Worm (Caenorhabditis elegans) whole organism, young adult: ENCODE data around the gene sec-22.

Experiments used
- B0019.2 ChIP-seq: fragments of 200-800 bp; sonication (Bioruptor generic); conservative IDR thresholded peaks from 2 replicates; pipeline ENCODE4 v1.3.6; 2022; ENCODE audit warnings: missing genetic modification reagents, missing genetic modification characterization, missing compliant biosample characterization
- B0336.3 ChIP-seq: fragments of 200-800 bp; sonication (Bioruptor generic); IDR thresholded peaks from 2 replicates; pipeline ENCODE4 v1.3.6; 2022; ENCODE audit warnings: missing genetic modification characterization, missing compliant biosample characterization
- C17E4.6 ChIP-seq: fragments of 200-800 bp; sonication (Bioruptor generic); IDR thresholded peaks from 2 replicates; pipeline ENCODE4 v1.3.6; 2022; ENCODE audit warnings: missing genetic modification reagents, missing genetic modification characterization, missing compliant biosample characterization
- F22D6.2 ChIP-seq: sonication (generic microtip); optimal IDR thresholded peaks from 2 replicates; lab custom pipeline; 2016; ENCODE audit warnings: mild to moderate bottlenecking, missing genetic modification characterization, missing compliant biosample characterization
- F23B12.7 ChIP-seq: sonication (generic microtip); optimal IDR thresholded peaks from 2 replicates; lab custom pipeline; 2017; ENCODE audit warnings: missing genetic modification characterization, mild to moderate bottlenecking, missing compliant biosample characterization, antibody characterized with exemption, moderate library complexity; ENCODE audit not compliant: insufficient read depth
- F33H1.4 ChIP-seq: fragments of 200-800 bp; sonication (Bioruptor generic); IDR thresholded peaks from 2 replicates; pipeline ENCODE4 v1.3.6; 2022; ENCODE audit warnings: missing genetic modification reagents, missing genetic modification characterization, missing compliant biosample characterization
- Y53F4B.3 ChIP-seq: fragments of 200-800 bp; sonication (Bioruptor generic); IDR thresholded peaks from 2 replicates; pipeline ENCODE4 v1.3.6; 2022; ENCODE audit warnings: missing genetic modification reagents, missing genetic modification characterization, missing compliant biosample characterization
- Y56A3A.18 ChIP-seq: fragments of 200-800 bp; sonication (Bioruptor generic); IDR thresholded peaks from 2 replicates; pipeline ENCODE4 v1.3.6; 2022; ENCODE audit warnings: missing genetic modification reagents, missing genetic modification characterization, missing compliant biosample characterization
- aptf-2 ChIP-seq: fragments of 200-800 bp; sonication (Bioruptor generic); conservative IDR thresholded peaks from 2 replicates; pipeline ENCODE4 v1.3.6; 2022; ENCODE audit warnings: missing genetic modification reagents, missing genetic modification characterization, missing compliant biosample characterization
- atf-7 ChIP-seq: sonication (generic microtip); optimal IDR thresholded peaks from 2 replicates; lab custom pipeline; 2017; ENCODE audit warnings: mild to moderate bottlenecking, missing genetic modification characterization, missing compliant biosample characterization
- bed-2 ChIP-seq: fragments of 200-800 bp; sonication (Bioruptor generic); IDR thresholded peaks from 2 replicates; pipeline ENCODE4 v1.3.6; 2022; ENCODE audit warnings: missing genetic modification reagents, missing genetic modification characterization, missing compliant biosample characterization
- ceh-40 ChIP-seq: fragments of 200-800 bp; sonication (Bioruptor generic); IDR thresholded peaks from 2 replicates; pipeline ENCODE4 v1.3.6; 2022; ENCODE audit warnings: missing genetic modification characterization, missing compliant biosample characterization
- ceh-91 ChIP-seq: fragments of 200-800 bp; sonication (Bioruptor generic); IDR thresholded peaks from 2 replicates; pipeline ENCODE4 v1.3.6; 2022; ENCODE audit warnings: missing genetic modification reagents, missing genetic modification characterization, missing compliant biosample characterization
- chd-7 ChIP-seq: sonication (generic microtip); optimal IDR thresholded peaks from 2 replicates; lab custom pipeline; 2016; ENCODE audit warnings: mild to moderate bottlenecking, missing genetic modification characterization, moderate library complexity, missing compliant biosample characterization
- dpl-1 ChIP-seq: fragments of 150-350 bp; optimal IDR thresholded peaks from 2 replicates; lab custom pipeline; 2014; ENCODE audit warnings: missing biosample characterization, missing genetic modification reagents, missing genetic modification characterization
- egl-18 ChIP-seq: fragments of 200-800 bp; sonication (Bioruptor generic); IDR thresholded peaks from 2 replicates; pipeline ENCODE4 v1.3.6; 2022; ENCODE audit warnings: missing genetic modification reagents, missing genetic modification characterization, missing compliant biosample characterization
- egl-44 ChIP-seq: fragments of 200-800 bp; sonication (Bioruptor generic); IDR thresholded peaks from 2 replicates; pipeline ENCODE4 v1.3.6; 2022; ENCODE audit warnings: missing genetic modification reagents, missing genetic modification characterization, missing compliant biosample characterization
- egrh-3 ChIP-seq: fragments of 200-800 bp; sonication (Bioruptor generic); IDR thresholded peaks from 2 replicates; pipeline ENCODE4 v1.3.6; 2022; ENCODE audit warnings: missing genetic modification reagents, missing genetic modification characterization, missing compliant biosample characterization
- ets-4 ChIP-seq: fragments of 200-800 bp; sonication (Bioruptor generic); optimal IDR thresholded peaks from 2 replicates; lab custom pipeline; 2018; ENCODE audit warnings: mild to moderate bottlenecking, missing genetic modification characterization, missing compliant biosample characterization
- fkh-3 ChIP-seq: sonication (generic microtip); optimal IDR thresholded peaks from 2 replicates; lab custom pipeline; 2016; ENCODE audit warnings: mild to moderate bottlenecking, missing genetic modification characterization, missing compliant biosample characterization
- him-1 ChIP-seq: sonication (generic microtip); optimal IDR thresholded peaks from 2 replicates; lab custom pipeline; 2016; ENCODE audit warnings: missing genotype, missing genetic modification reagents, missing genetic modification characterization, missing compliant biosample characterization
- hmg-1.2 ChIP-seq: fragments of 200-800 bp; sonication (Bioruptor generic); IDR thresholded peaks from 2 replicates; pipeline ENCODE4 v1.3.6; 2022; ENCODE audit warnings: missing genetic modification reagents, missing genetic modification characterization, missing compliant biosample characterization
- hrde-1 ChIP-seq: sonication (generic microtip); optimal IDR thresholded peaks from 2 replicates; lab custom pipeline; 2016; ENCODE audit warnings: missing genetic modification characterization, mild to moderate bottlenecking, missing compliant biosample characterization, moderate library complexity, missing genotype, missing genetic modification reagents, borderline replicate concordance
- lag-1 ChIP-seq: fragments of 200-800 bp; sonication (Bioruptor generic); IDR thresholded peaks from 2 replicates; pipeline ENCODE4 v1.3.6; 2022; ENCODE audit warnings: missing genetic modification reagents, missing genetic modification characterization, missing compliant biosample characterization
- let-526 ChIP-seq: fragments of 200-800 bp; sonication (Bioruptor generic); IDR thresholded peaks from 2 replicates; pipeline ENCODE4 v1.3.6; 2022; ENCODE audit warnings: missing genetic modification reagents, missing genetic modification characterization, missing compliant biosample characterization
- lin-26 ChIP-seq: fragments of 200-800 bp; sonication (Bioruptor generic); IDR thresholded peaks from 2 replicates; pipeline ENCODE4 v1.3.6; 2022; ENCODE audit warnings: missing genetic modification reagents, missing genetic modification characterization, missing compliant biosample characterization
- lin-54 ChIP-seq: fragments of 200-800 bp; sonication (Bioruptor generic); optimal IDR thresholded peaks from 2 replicates; lab custom pipeline; 2018; ENCODE audit warnings: mild to moderate bottlenecking, missing genetic modification characterization, missing compliant biosample characterization
- lsy-27 ChIP-seq: sonication (generic microtip); optimal IDR thresholded peaks from 2 replicates; lab custom pipeline; 2017; ENCODE audit warnings: missing genetic modification characterization, mild to moderate bottlenecking, missing compliant biosample characterization, antibody characterized with exemption, missing genotype, borderline replicate concordance; ENCODE audit not compliant: insufficient read depth
- madf-3 ChIP-seq: fragments of 200-800 bp; sonication (Bioruptor generic); IDR thresholded peaks from 2 replicates; pipeline ENCODE4 v1.3.6; 2022; ENCODE audit warnings: missing genetic modification reagents, missing genetic modification characterization, missing compliant biosample characterization
- madf-6 ChIP-seq: fragments of 200-800 bp; sonication (Bioruptor generic); IDR thresholded peaks from 2 replicates; pipeline ENCODE4 v1.3.6; 2022; ENCODE audit warnings: missing genetic modification reagents, missing genetic modification characterization, missing compliant biosample characterization
- madf-8 ChIP-seq: fragments of 200-800 bp; sonication (Bioruptor generic); conservative IDR thresholded peaks from 2 replicates; pipeline ENCODE4 v1.3.6; 2022; ENCODE audit warnings: missing genetic modification reagents, missing genetic modification characterization, missing compliant biosample characterization
- mel-28 ChIP-seq: sonication (generic microtip); optimal IDR thresholded peaks from 2 replicates; lab custom pipeline; 2016; ENCODE audit warnings: borderline replicate concordance, mild to moderate bottlenecking, missing genetic modification characterization, missing compliant biosample characterization
- mes-4 ChIP-seq: sonication (generic microtip); optimal IDR thresholded peaks from 2 replicates; lab custom pipeline; 2016; ENCODE audit warnings: missing genotype, missing genetic modification characterization, missing compliant biosample characterization
- nhr-120 ChIP-seq: fragments of 200-800 bp; sonication (Bioruptor generic); IDR thresholded peaks from 2 replicates; pipeline ENCODE4 v1.3.6; 2022; ENCODE audit warnings: missing genetic modification characterization, missing compliant biosample characterization
- pbrm-1 ChIP-seq: fragments of 200-800 bp; sonication (Bioruptor generic); IDR thresholded peaks from 2 replicates; pipeline ENCODE4 v1.3.6; 2022; ENCODE audit warnings: missing genetic modification reagents, missing genetic modification characterization, missing compliant biosample characterization
- rcor-1 ChIP-seq: fragments of 200-800 bp; sonication (Bioruptor generic); IDR thresholded peaks from 2 replicates; pipeline ENCODE4 v1.3.6; 2022; ENCODE audit warnings: missing genetic modification reagents, missing genetic modification characterization, missing compliant biosample characterization
- repo-1 ChIP-seq: sonication (generic microtip); optimal IDR thresholded peaks from 2 replicates; lab custom pipeline; 2017; ENCODE audit warnings: mild to moderate bottlenecking, missing genetic modification characterization, missing compliant biosample characterization
- sea-2 ChIP-seq: fragments of 200-800 bp; sonication (Bioruptor generic); IDR thresholded peaks from 2 replicates; pipeline ENCODE4 v1.3.6; 2022; ENCODE audit warnings: missing genetic modification characterization, missing compliant biosample characterization
- snpc-1.3 ChIP-seq: sonication (generic microtip); optimal IDR thresholded peaks from 2 replicates; lab custom pipeline; 2017; ENCODE audit warnings: missing genetic modification characterization, mild to moderate bottlenecking, missing compliant biosample characterization, antibody characterized with exemption, moderate library complexity, missing genotype, missing genetic modification reagents; ENCODE audit not compliant: insufficient read depth
- snpc-4 ChIP-seq, 5 experiments: fragments of 150-350 bp in 1 of 5; sonication (generic microtip) in 4 of 5; optimal IDR thresholded peaks; 2 replicates each; lab custom pipeline; 2014 to 2018; ENCODE audit warnings: missing genetic modification characterization in 5 of 5, missing biosample characterization in 3 of 5, antibody characterized with exemption in 2 of 5, mild to moderate bottlenecking in 2 of 5, missing compliant biosample characterization in 2 of 5, missing genotype in 2 of 5, moderate library complexity in 2 of 5, missing genetic modification reagents in 1 of 5
- somi-1 ChIP-seq: fragments of 200-800 bp; sonication (Bioruptor generic); optimal IDR thresholded peaks from 2 replicates; lab custom pipeline; 2018; ENCODE audit warnings: mild to moderate bottlenecking, missing genetic modification characterization, missing compliant biosample characterization
- sptf-2 ChIP-seq: fragments of 200-800 bp; sonication (Bioruptor generic); optimal IDR thresholded peaks from 2 replicates; lab custom pipeline; 2018; ENCODE audit warnings: mild to moderate bottlenecking, missing genetic modification characterization, missing compliant biosample characterization
- unc-130 ChIP-seq: sonication (generic microtip); optimal IDR thresholded peaks from 2 replicates; lab custom pipeline; 2016; ENCODE audit warnings: missing genetic modification reagents, missing genetic modification characterization, missing compliant biosample characterization
- xnd-1 ChIP-seq: sonication (generic microtip); optimal IDR thresholded peaks from 2 replicates; lab custom pipeline; 2016; ENCODE audit warnings: missing genotype, missing genetic modification reagents, missing genetic modification characterization, missing compliant biosample characterization
- ztf-22 ChIP-seq: fragments of 200-800 bp; sonication (Bioruptor generic); optimal IDR thresholded peaks from 2 replicates; lab custom pipeline; 2018; ENCODE audit warnings: mild to moderate bottlenecking, missing genetic modification characterization, moderate library complexity, missing compliant biosample characterization
- ztf-6 ChIP-seq: fragments of 200-800 bp; sonication (Bioruptor generic); IDR thresholded peaks from 2 replicates; pipeline ENCODE4 v1.3.6; 2022; ENCODE audit warnings: missing genetic modification reagents, missing genetic modification characterization, missing compliant biosample characterization

Gene sec-22

DNA sequence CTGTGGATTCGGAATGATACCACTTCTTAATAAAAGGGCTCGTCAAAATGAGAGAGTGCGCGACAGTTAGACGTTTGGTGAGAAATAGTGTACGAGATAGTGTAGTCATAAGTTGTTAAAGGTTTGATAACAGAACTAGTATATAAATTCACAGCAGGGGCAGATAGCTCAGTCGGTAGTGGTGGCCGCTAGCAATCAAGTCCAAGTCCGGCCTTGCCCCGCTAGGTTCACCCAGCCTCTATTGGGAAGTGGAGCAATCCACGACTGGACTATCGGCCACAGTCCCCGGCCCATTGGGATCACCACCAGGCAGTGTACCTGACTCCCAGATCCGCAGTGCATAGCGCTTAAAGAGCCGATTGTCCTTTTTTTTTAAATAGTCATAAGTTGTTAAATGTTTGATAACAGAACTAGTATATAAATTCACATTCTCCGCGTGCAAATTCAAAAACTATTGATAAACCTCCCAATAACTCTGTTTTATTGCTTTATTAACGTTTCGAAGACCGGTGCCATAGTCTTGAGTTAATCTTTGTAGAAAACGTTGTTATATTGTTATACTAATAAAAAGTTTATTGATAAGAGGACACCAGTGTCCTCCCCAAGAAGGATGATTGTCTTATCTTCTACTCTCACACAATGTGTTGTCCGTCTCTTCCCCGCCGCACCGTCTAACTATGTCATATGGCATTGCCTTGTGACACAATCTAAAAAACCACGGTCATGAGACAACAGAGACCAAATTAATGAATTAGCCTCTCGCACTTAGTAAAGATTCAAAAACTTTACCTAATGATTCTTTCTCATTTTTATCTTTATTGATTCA, 24.5 kb upstream of the sec-22 start (continued):
- TF ChIP-seq atf-7 (tag; lab: Kevin White, UChicago) (peak; percentile 37), hmg-1.2 (GFP tag; lab: Robert Waterston, UW) (peak; percentile 29; the same call in 1 of the 2 replicates), pbrm-1 (GFP tag; lab: Robert Waterston, UW) (peak; percentile 24; the same call in 1 of the 2 replicates), lin-26 (peak; percentile 63), repo-1 (tag; lab: Kevin White, UChicago) (peak; percentile 45), mes-4 (no peak), lin-54 (no peak), egl-18 (GFP tag; lab: Robert Waterston, UW) (no peak), egl-44 (GFP tag; lab: Robert Waterston, UW) (peak; percentile 77), madf-6 (GFP tag; lab: Robert Waterston, UW) (no peak), ztf-22 (peak; percentile 67), sptf-2 (GFP tag; lab: Kevin White, UChicago) (no peak), mel-28 (no peak), B0019.2 (GFP tag; lab: Robert Waterston, UW) (no peak), ets-4 (GFP tag; lab: Kevin White, UChicago) (no peak), C17E4.6 (GFP tag; lab: Robert Waterston, UW) (no peak), F22D6.2 (peak; percentile 1), madf-8 (GFP tag; lab: Robert Waterston, UW) (no peak), xnd-1 (no peak), Y56A3A.18 (GFP tag; lab: Robert Waterston, UW) (0 out of 2 replicates have a peak, but pooled peaks have one; percentile 20), unc-130 (no peak), B0336.3 (GFP tag; lab: Robert Waterston, UW) (peak; percentile 63), sea-2 (no peak), madf-3 (peak; percentile 34; the same call in 1 of the 2 replicates), ceh-91 (GFP tag; lab: Robert Waterston, UW) (no peak), lag-1 (GFP tag; lab: Robert Waterston, UW) (no peak), chd-7 (tag; lab: Kevin White, UChicago) (peak; percentile 19), snpc-4 (GFP tag; optimal IDR thresholded peaks at IDR 0.05; lab: Kevin White, UChicago) (no peak), snpc-4 (tag; optimal IDR thresholded peaks at IDR 0.05; lab: Kevin White, UChicago) (no peak), somi-1 (GFP tag; lab: Kevin White, UChicago) (peak; percentile 24), let-526 (peak; percentile 55; the same call in 1 of the 2 replicates), ceh-40 (GFP tag; lab: Robert Waterston, UW) (no peak), Y53F4B.3 (GFP tag; lab: Robert Waterston, UW) (no peak), snpc-1.3 (tag; lab: Kevin White, UChicago) (no peak), fkh-3 (tag; lab: Kevin White, UChicago) (no peak), bed-2 (GFP tag; lab: Robert Waterston, UW) (no peak), dpl-1 (no peak), him-1 (no peak), lsy-27 (tag; lab: Kevin White, UChicago) (no peak), hrde-1 (tag; lab: Kevin White, UChicago) (no peak), rcor-1 (GFP tag; lab: Robert Waterston, UW) (no peak), nhr-120 (GFP tag; lab: Robert Waterston, UW) (no peak), F23B12.7 (tag; lab: Kevin White, UChicago) (no peak), ztf-6 (no peak), F33H1.4 (no peak), aptf-2 (GFP tag; lab: Robert Waterston, UW) (0 out of 2 replicates have a peak, but pooled peaks have one; percentile 17), egrh-3 (no peak)
